Fruit fly (Drosophila melanogaster) whole organism, wandering third instar larva: Measurements from ENCODE around the gene CG18754.

Experiments used
- CG9705 ChIP-seq: fragments of 200-800 bp; sonication (Bioruptor generic); optimal IDR thresholded peaks from 2 replicates; lab custom pipeline; 2018; ENCODE audit warnings: missing biosample characterization, mild to moderate bottlenecking, missing genetic modification characterization
- Hr78 ChIP-seq: fragments of >200 bp; optimal IDR thresholded peaks from 2 replicates; lab custom pipeline; 2017; ENCODE audit warnings: missing biosample characterization, missing genetic modification characterization
- OdsH ChIP-seq: fragments of 200-800 bp; sonication (Bioruptor generic); optimal IDR thresholded peaks from 2 replicates; lab custom pipeline; 2016; ENCODE audit warnings: missing biosample characterization, mild to moderate bottlenecking, missing genetic modification characterization
- Sp1 ChIP-seq: fragments of 200-800 bp; sonication (Bioruptor generic); optimal IDR thresholded peaks from 3 replicates; lab custom pipeline; 2019; ENCODE audit warnings: missing biosample characterization, mild to moderate bottlenecking, missing genetic modification characterization, moderate library complexity
- fru ChIP-seq: fragments of 200-800 bp; sonication (Bioruptor generic); optimal IDR thresholded peaks from 3 replicates; lab custom pipeline; 2016; ENCODE audit warnings: missing biosample characterization, mild to moderate bottlenecking, missing genetic modification characterization
- h ChIP-seq: fragments of 200-800 bp; sonication (Bioruptor generic); optimal IDR thresholded peaks from 3 replicates; lab custom pipeline; 2016; ENCODE audit warnings: missing biosample characterization, mild to moderate bottlenecking, missing genetic modification characterization
- psq ChIP-seq: fragments of 200-800 bp; sonication (Bioruptor generic); optimal IDR thresholded peaks from 3 replicates; lab custom pipeline; 2017; ENCODE audit warnings: missing biosample characterization, mild to moderate bottlenecking, missing genetic modification characterization, moderate library complexity

DNA sequence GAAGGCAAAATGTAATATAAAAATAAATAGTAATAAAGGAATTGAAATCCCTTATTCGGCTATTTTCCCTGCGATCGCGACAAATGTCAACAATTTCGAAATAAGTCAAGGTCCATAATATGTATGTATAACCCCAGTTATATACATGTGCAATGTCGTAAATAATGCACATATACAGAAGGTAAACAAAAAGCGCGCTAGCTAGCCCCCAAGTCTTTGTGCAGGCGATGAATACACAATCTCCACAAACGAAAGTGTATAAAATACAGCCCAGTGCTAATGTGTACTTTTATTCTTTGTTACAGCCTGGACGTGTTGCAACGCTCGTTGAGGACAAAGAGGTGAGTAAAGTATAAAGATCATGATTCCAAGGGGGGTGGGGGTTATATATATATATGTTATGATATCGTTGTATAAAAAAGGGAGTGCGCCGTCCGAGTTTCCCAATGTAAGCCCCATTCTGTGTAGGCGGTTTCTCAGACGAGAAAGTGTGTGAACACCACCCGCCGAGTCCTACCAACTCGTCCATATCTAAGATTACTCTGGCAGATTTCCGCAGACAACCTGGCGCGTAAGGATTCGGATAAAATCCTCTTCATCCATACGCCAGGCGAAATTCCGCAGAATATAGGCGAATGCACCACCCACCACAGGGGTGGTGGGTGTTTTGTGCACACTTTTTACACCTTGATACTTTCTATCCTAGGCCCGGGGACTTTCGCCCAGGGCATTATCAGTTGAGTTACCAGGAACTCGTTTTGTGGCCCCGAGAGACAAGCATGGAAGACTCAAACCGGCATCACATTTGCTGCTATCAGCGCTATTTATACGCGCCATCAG, 46.0 kb downstream of the CG18754 start:
- no peak for TF ChIP-seq Hr78 (GFP tag; lab: Kevin White, UChicago)
- peak; percentile 14 for TF ChIP-seq fru (GFP tag; lab: Kevin White, UChicago)
- TF ChIP-seq CG9705 (GFP tag; lab: Kevin White, UChicago) = no peak
- TF ChIP-seq OdsH (GFP tag; lab: Kevin White, UChicago) = no peak
- peak; percentile 40 for TF ChIP-seq h (GFP tag; lab: Kevin White, UChicago)
- TF ChIP-seq psq = no peak
- peak; percentile 9 for TF ChIP-seq Sp1 (GFP tag; lab: Kevin White, UChicago)
